Worm (Caenorhabditis elegans): ENCODE results near the gene Y82E9BL.5.

Y82E9BL.5 gene

DNA sequence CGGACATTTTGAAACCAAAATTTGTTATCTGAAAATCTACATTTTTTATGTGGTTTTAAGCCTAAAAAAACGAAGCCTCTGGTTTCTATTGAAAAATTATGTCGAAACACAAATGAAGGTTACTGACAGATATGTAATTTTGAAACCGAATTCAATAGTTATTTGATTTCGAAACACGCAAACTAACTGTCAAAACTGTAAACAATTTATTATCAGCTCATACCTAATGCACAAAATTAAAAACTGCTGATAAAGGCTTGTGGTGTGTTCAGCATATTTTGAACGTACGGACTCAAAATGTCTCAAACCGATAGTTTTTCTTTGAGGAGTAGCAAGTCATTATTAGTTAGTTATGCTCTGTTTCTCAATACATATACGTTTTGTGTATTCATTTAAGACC is 5.0 kb downstream of the Y82E9BL.5 start, which contains the start of gene fbxa-26:
Gene fbxa-26 (minus strand): TSS at position 35 of the 400 bp plus-strand sequence.
- TF ChIP-seq ceh-48 (tag; optimal IDR thresholded peaks at IDR 0.05) (no peak), ceh-18 (tag; optimal IDR thresholded peaks at IDR 0.05) (no peak), madf-2 (tag; optimal IDR thresholded peaks at IDR 0.05) (no peak), elt-4 (tag; optimal IDR thresholded peaks at IDR 0.05) (no peak)

DNA sequence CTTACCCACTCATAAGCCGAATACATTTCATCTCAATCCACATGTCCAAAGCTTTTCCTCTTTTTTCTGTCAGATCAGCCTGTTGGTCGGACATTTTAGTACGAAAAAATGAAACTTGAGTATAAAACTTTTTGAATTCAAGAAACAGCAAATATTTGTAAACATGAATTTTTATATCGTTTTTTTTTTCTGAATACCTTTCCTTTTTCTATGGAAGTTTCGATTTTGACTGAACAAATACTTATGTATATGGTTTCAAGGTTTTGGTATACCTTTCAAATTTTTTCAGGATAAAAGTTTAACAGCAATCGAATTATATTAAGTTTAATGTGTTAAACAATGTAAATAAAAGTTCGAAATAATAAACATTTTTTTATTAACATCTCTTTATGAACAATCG is 7.2 kb downstream of the Y82E9BL.5 start, which contains the start of gene fbxa-5:
Gene fbxa-5 (minus strand): TSS at position 101 of the 400 bp plus-strand sequence.
- no peak for TF ChIP-seq Y22D7AL.16 (tag; optimal IDR thresholded peaks at IDR 0.05)
- no peak for TF ChIP-seq pros-1 (tag; optimal IDR thresholded peaks at IDR 0.05)
- TF ChIP-seq fkh-10 (GFP tag; optimal IDR thresholded peaks at IDR 0.05), result no peak
- no peak for TF ChIP-seq hlh-6 (tag; optimal IDR thresholded peaks at IDR 0.05)
- TF ChIP-seq pqm-1 (tag; optimal IDR thresholded peaks at IDR 0.05), result no peak
- TF ChIP-seq hlh-15 (tag; optimal IDR thresholded peaks at IDR 0.05), result no peak
- no peak for TF ChIP-seq sdc-2 (tag; optimal IDR thresholded peaks at IDR 0.05)
- TF ChIP-seq ceh-2 (tag; optimal IDR thresholded peaks at IDR 0.05), result no peak
- TF ChIP-seq nhr-232 (tag; optimal IDR thresholded peaks at IDR 0.05), result no peak
- TF ChIP-seq pax-1 (tag; optimal IDR thresholded peaks at IDR 0.05), result no peak
- TF ChIP-seq sox-4 (tag; optimal IDR thresholded peaks at IDR 0.05), result no peak
- no peak for TF ChIP-seq C08G9.2 (tag; optimal IDR thresholded peaks at IDR 0.05)
- no peak for TF ChIP-seq hlh-30 (tag; optimal IDR thresholded peaks at IDR 0.05; ENCODE audit: insufficient read depth)
- no peak for TF ChIP-seq che-1 (tag; optimal IDR thresholded peaks at IDR 0.05)
- no peak for TF ChIP-seq pat-9 (tag; optimal IDR thresholded peaks at IDR 0.05)
- TF ChIP-seq F13H6.1 (tag; optimal IDR thresholded peaks at IDR 0.05), result no peak

DNA sequence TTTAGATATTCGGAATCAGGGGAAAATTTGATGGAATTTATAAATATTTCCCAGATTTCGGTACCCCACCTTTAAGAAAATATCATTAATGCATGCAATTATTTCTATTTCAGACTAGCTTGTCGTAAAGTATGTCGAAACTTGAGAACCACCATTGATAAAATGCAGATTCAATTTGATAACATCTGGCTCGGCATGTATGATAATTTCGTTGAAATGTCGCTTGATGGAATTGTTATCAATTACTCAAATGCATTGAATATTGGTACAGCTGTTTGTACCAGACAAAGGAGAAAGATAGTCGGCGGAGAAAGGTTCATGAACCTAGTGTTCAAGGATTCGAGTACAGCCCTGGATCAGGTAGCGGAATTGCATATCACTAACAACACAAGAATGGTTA is 15.5 kb downstream of the Y82E9BL.5 start, which contains the start of gene Y82E9BL.19:
Gene Y82E9BL.19 (plus strand): TSS at position 123 of the 400 bp plus-strand sequence.
- TF ChIP-seq pag-3 (tag; optimal IDR thresholded peaks at IDR 0.05; ENCODE audit: borderline replicate concordance) (no peak), ceh-19 (GFP tag; optimal IDR thresholded peaks at IDR 0.05) (no peak), C08G9.2 (tag; optimal IDR thresholded peaks at IDR 0.05) (no peak), pros-1 (tag; optimal IDR thresholded peaks at IDR 0.05) (no peak), unc-3 (GFP tag; conservative IDR thresholded peaks at IDR 0.05) (no peak), unc-3 (tag; optimal IDR thresholded peaks at IDR 0.05) (no peak), nfya-1 (tag; optimal IDR thresholded peaks at IDR 0.05) (no peak), elt-4 (tag; optimal IDR thresholded peaks at IDR 0.05) (no peak), mec-3 (tag; optimal IDR thresholded peaks at IDR 0.05; ENCODE audit: borderline replicate concordance) (no peak)

DNA sequence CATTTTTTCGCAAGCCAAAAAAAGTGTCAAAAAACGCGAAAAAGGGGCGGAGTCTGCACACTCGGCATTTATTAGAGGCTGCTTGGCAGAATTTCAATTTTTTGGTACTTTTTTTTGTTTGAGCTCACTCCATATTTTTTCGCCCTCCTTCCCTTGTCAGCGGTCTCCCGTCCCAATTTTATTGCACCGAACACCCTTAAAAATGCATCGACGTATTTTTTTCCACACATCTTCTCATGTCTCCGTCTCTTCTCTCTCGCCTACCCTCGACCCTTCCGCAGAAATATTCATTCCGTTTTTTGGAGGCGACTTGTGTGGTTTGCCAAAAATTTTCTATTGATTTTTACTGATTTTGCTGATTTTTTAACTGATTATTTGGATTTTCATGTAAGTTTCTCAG is 20.9 kb downstream of the Y82E9BL.5 start, which contains the start of gene Y82E9BL.18:
Gene Y82E9BL.18 (plus strand): TSS at position 301 of the 400 bp plus-strand sequence.
- TF ChIP-seq pros-1 (tag; optimal IDR thresholded peaks at IDR 0.05) (no peak), hlh-15 (tag; optimal IDR thresholded peaks at IDR 0.05) (no peak), C38D4.7 (GFP tag; optimal IDR thresholded peaks at IDR 0.05) (no peak), ceh-30 (tag; optimal IDR thresholded peaks at IDR 0.05) (no peak)

DNA sequence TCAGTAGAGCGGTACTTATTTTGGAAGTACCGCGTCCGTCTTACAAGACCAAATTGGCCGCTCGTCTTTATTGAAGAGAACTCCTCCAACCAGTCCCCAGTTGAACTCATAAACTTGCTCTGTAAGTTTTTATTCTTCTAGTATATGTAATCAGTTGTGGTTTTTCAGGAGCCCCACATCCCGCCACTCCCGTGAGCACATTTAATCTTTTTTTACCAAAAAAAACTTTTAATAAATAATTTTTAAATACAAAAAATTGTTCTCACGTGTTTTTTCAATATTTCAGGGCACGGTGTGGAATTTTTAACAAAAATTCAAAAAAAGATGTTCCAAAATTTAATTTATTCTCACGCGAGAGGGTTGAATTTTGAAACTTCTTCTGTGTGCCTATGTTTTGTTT is 22.9 kb downstream of the Y82E9BL.5 start, which contains the start of gene fbxa-14:
Gene fbxa-14 (minus strand): TSS at position 101 of the 400 bp plus-strand sequence.
- TF ChIP-seq mec-3 (tag; optimal IDR thresholded peaks at IDR 0.05; ENCODE audit: borderline replicate concordance) (no peak), sox-4 (tag; optimal IDR thresholded peaks at IDR 0.05) (no peak), ztf-16 (tag; optimal IDR thresholded peaks at IDR 0.05) (no peak), hlh-15 (tag; optimal IDR thresholded peaks at IDR 0.05) (no peak), elt-4 (tag; optimal IDR thresholded peaks at IDR 0.05) (no peak), ceh-9 (tag; optimal IDR thresholded peaks at IDR 0.05) (no peak), ceh-14 (tag; optimal IDR thresholded peaks at IDR 0.05) (no peak), gmeb-2 (tag; optimal IDR thresholded peaks at IDR 0.05) (no peak), hlh-13 (GFP tag; optimal IDR thresholded peaks at IDR 0.05) (no peak), tbx-7 (tag; optimal IDR thresholded peaks at IDR 0.05) (no peak)

Data from whole organism, late embryonic.